Fruit fly (Drosophila melanogaster) whole organism: Measurements from ENCODE around the gene prtp.

Source experiments
- pan ChIP-seq: fragments of >200 bp; optimal IDR thresholded peaks from 2 replicates; lab custom pipeline; 2017
- psq ChIP-seq: fragments of >200 bp; optimal IDR thresholded peaks from 2 replicates; lab custom pipeline; 2017
- usp ChIP-seq: fragments of >200 bp; optimal IDR thresholded peaks from 2 replicates; lab custom pipeline; 2017; ENCODE audit warnings: missing biosample characterization, missing genetic modification characterization, mixed read lengths

DNA sequence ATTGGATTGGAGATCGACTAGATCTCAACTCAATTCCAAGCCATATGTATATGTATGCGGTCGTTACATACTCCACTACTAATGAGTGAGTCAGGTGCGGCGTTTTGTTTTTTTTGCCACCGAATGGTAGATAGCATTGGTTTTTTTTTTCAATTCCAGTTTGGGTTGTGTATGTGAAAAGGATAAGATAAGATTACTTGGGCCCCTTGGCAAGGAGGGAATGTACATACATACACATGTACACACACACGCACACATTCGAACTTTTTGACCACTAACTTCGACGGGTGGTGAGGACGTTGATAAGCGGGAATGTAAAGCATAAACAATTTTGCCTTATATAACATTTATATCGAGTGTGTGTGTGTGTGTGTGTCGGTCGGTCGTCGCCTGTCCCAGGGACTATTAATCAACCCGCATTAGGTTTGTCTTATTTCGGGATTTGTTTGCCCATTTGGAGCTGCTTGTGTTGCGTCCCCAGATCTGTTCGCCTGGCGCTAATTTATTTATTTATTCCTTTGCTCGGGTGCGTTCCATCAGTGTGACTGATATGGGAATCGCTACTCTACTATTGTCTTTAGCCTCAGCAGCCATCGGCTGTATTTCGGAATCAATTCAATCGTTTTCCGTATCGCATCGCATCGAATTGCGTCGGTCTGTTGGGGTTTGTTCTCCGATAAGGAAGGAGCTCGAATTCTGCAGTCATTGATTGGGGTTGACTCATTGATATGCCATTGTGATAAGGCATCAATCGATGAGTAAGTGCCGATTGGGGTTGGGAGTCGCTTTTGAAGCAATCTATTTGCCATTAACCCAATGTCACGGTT lies 28.7 kb upstream of the prtp start:
- no peak for TF ChIP-seq usp (GFP tag; lab: Kevin White, UChicago)
- no peak for TF ChIP-seq psq (lab: Kevin White, UChicago)
- TF ChIP-seq pan: no peak
